Fruit fly (Drosophila melanogaster) whole organism, embryonic: Measurements from ENCODE around the gene Pex3.
A peak's percentile ranks its signal among the peaks of the same experiment; 100 is the strongest.

Experiments
- CG11504 ChIP-seq: fragments of 200-800 bp; sonication (Bioruptor generic); optimal IDR thresholded peaks from 3 replicates; lab custom pipeline; 2019; ENCODE audit warnings: missing biosample characterization, mild to moderate bottlenecking, missing genetic modification characterization, moderate library complexity
- CG11723 ChIP-seq: fragments of 200-800 bp; sonication (Bioruptor generic); optimal IDR thresholded peaks from 2 replicates; lab custom pipeline; 2017; ENCODE audit warnings: missing biosample characterization, mild to moderate bottlenecking, missing genetic modification characterization
- CG12391 ChIP-seq: fragments of 200-800 bp; sonication (Bioruptor generic); optimal IDR thresholded peaks from 3 replicates; lab custom pipeline; 2018; ENCODE audit warnings: missing biosample characterization, mild to moderate bottlenecking, missing genetic modification characterization, moderate library complexity
- CG13775 ChIP-seq: fragments of 200-800 bp; sonication (Bioruptor generic); optimal IDR thresholded peaks from 3 replicates; lab custom pipeline; 2017; ENCODE audit warnings: missing biosample characterization, mild to moderate bottlenecking, missing genetic modification characterization
- CG15601 ChIP-seq: fragments of 200-800 bp; sonication (Bioruptor generic); optimal IDR thresholded peaks from 3 replicates; lab custom pipeline; 2019; ENCODE audit warnings: missing biosample characterization, mild to moderate bottlenecking, missing genetic modification characterization, moderate library complexity
- CG31365 ChIP-seq: fragments of 200-800 bp; sonication (Bioruptor generic); optimal IDR thresholded peaks from 2 replicates; lab custom pipeline; 2018; ENCODE audit warnings: missing biosample characterization, mild to moderate bottlenecking, missing genetic modification characterization
- CG3163 ChIP-seq: fragments of 200-800 bp; sonication (Bioruptor generic); optimal IDR thresholded peaks from 3 replicates; lab custom pipeline; 2016; ENCODE audit warnings: missing biosample characterization, missing genetic modification characterization
- CG32532 ChIP-seq: fragments of 200-800 bp; sonication (Bioruptor generic); IDR thresholded peaks from 2 replicates; pipeline ENCODE4 v1.3.6; 2022; ENCODE audit warnings: missing biosample characterization, missing genetic modification characterization
- CG32767 ChIP-seq: fragments of 200-800 bp; sonication (Bioruptor generic); IDR thresholded peaks from 2 replicates; pipeline ENCODE4 v1.3.6; 2022; ENCODE audit warnings: missing biosample characterization, missing genetic modification characterization
- CG3847 ChIP-seq: fragments of 200-800 bp; sonication (Bioruptor generic); IDR thresholded peaks from 2 replicates; pipeline ENCODE4 v1.3.6; 2022; ENCODE audit warnings: missing biosample characterization, missing genetic modification characterization
- CG6765 ChIP-seq: fragments of 200-800 bp; sonication (Bioruptor generic); optimal IDR thresholded peaks from 3 replicates; lab custom pipeline; 2017; ENCODE audit warnings: missing biosample characterization, mild to moderate bottlenecking, missing genetic modification characterization
- CG7357 ChIP-seq: fragments of 200-800 bp; sonication (Bioruptor generic); IDR thresholded peaks from 3 replicates; pipeline ENCODE4 v1.3.6; 2022; ENCODE audit warnings: missing biosample characterization, missing genetic modification characterization
- CG7556 ChIP-seq: fragments of 200-800 bp; sonication (Bioruptor generic); optimal IDR thresholded peaks from 2 replicates; lab custom pipeline; 2017; ENCODE audit warnings: missing biosample characterization, mild to moderate bottlenecking, missing genetic modification characterization
- Elba2 ChIP-seq: fragments of 200-800 bp; sonication (Bioruptor generic); optimal IDR thresholded peaks from 3 replicates; lab custom pipeline; 2016; ENCODE audit warnings: missing biosample characterization, missing genetic modification characterization
- Ets65A ChIP-seq: fragments of 200-800 bp; sonication (Bioruptor generic); peaks from one replicate; lab custom pipeline; 2016; ENCODE audit warnings: missing biosample characterization, missing genetic modification characterization
- Hr51 ChIP-seq, 2 experiments: fragments of 200-800 bp; sonication (Bioruptor generic); optimal IDR thresholded peaks; 2 replicates in 1 of 2; 3 replicates in 1 of 2; lab custom pipeline; 2016 to 2018; ENCODE audit warnings: missing biosample characterization in 2 of 2, missing genetic modification characterization in 2 of 2, mild to moderate bottlenecking in 1 of 2, moderate library complexity in 1 of 2
- Lhr ChIP-seq: fragments of 200-800 bp; sonication (Bioruptor generic); optimal IDR thresholded peaks from 3 replicates; lab custom pipeline; 2017; ENCODE audit warnings: mild to moderate bottlenecking, missing biosample characterization, missing genetic modification reagents, missing genetic modification characterization
- MESR4 ChIP-seq: fragments of 200-800 bp; sonication (Bioruptor generic); optimal IDR thresholded peaks from 2 replicates; lab custom pipeline; 2018; ENCODE audit warnings: missing biosample characterization, mild to moderate bottlenecking, missing genetic modification characterization, moderate library complexity
- Med ChIP-seq: fragments of 200-800 bp; sonication (Bioruptor generic); peaks from one replicate; lab custom pipeline; 2016; ENCODE audit warnings: missing biosample characterization, missing genetic modification characterization, mild to moderate bottlenecking, inconsistent platforms, moderate library complexity
- NFAT ChIP-seq: fragments of 200-800 bp; sonication (Bioruptor generic); IDR thresholded peaks from 2 replicates; pipeline ENCODE4 v1.3.6; 2022; ENCODE audit warnings: missing biosample characterization, missing genetic modification characterization
- Neu2 ChIP-seq: fragments of 200-800 bp; sonication (Bioruptor generic); optimal IDR thresholded peaks from 3 replicates; lab custom pipeline; 2016; ENCODE audit warnings: missing biosample characterization, missing genetic modification characterization, borderline replicate concordance
- Pdp1 ChIP-seq, 2 experiments: fragments of 200-800 bp; sonication (Bioruptor generic); optimal IDR thresholded peaks; 3 replicates each; lab custom pipeline; 2016; ENCODE audit warnings: missing biosample characterization in 2 of 2, missing genetic modification characterization in 2 of 2, mild to moderate bottlenecking in 1 of 2, moderate library complexity in 1 of 2
- Sry-β ChIP-seq: fragments of 200-800 bp; sonication (Bioruptor generic); optimal IDR thresholded peaks from 2 replicates; lab custom pipeline; 2018; ENCODE audit warnings: missing biosample characterization, mild to moderate bottlenecking, missing genetic modification characterization, moderate library complexity
- Taf1 ChIP-seq: fragments of 200-800 bp; sonication (Bioruptor generic); IDR thresholded peaks from 2 replicates; pipeline ENCODE4 v1.3.6; 2022; ENCODE audit warnings: missing biosample characterization, missing genetic modification characterization
- Xrp1 ChIP-seq: fragments of 200-800 bp; sonication (Bioruptor generic); IDR thresholded peaks from 2 replicates; pipeline ENCODE4 v1.3.6; 2022; ENCODE audit warnings: missing biosample characterization, missing genetic modification characterization
- cas ChIP-seq: fragments of 200-800 bp; sonication (Bioruptor generic); IDR thresholded peaks from 2 replicates; pipeline ENCODE4 v1.3.6; 2022; ENCODE audit warnings: missing biosample characterization, missing genetic modification characterization
- da ChIP-seq: fragments of 200-800 bp; sonication (Bioruptor generic); optimal IDR thresholded peaks from 2 replicates; lab custom pipeline; 2016; ENCODE audit warnings: missing biosample characterization, missing genetic modification characterization
- ems ChIP-seq: fragments of 200-800 bp; sonication (Bioruptor generic); optimal IDR thresholded peaks from 3 replicates; lab custom pipeline; 2016; ENCODE audit warnings: missing biosample characterization, missing genetic modification characterization
- her ChIP-seq: fragments of 200-800 bp; sonication (Bioruptor generic); optimal IDR thresholded peaks from 2 replicates; lab custom pipeline; 2016; ENCODE audit warnings: missing biosample characterization, missing genetic modification characterization
- jing ChIP-seq: fragments of 200-800 bp; sonication (Bioruptor generic); optimal IDR thresholded peaks from 2 replicates; lab custom pipeline; 2018; ENCODE audit warnings: missing biosample characterization, mild to moderate bottlenecking, missing genetic modification characterization
- knrl ChIP-seq: fragments of 200-800 bp; sonication (Bioruptor generic); IDR thresholded peaks from 3 replicates; pipeline ENCODE4 v1.3.6; 2022; ENCODE audit warnings: missing biosample characterization, missing genetic modification characterization; ENCODE audit not compliant: partially characterized antibody
- lab ChIP-seq: fragments of 200-800 bp; sonication (Bioruptor generic); optimal IDR thresholded peaks from 3 replicates; lab custom pipeline; 2017; ENCODE audit warnings: missing biosample characterization, missing genetic modification characterization, mild to moderate bottlenecking, moderate library complexity, missing genetic modification reagents
- lola ChIP-seq, 3 experiments: fragments of >200 bp in 2 of 3; fragments of 200-800 bp in 1 of 3; sonication (Bioruptor generic) in 1 of 3; optimal IDR thresholded peaks; 2 replicates each; lab custom pipeline; 2017 to 2019; ENCODE audit warnings: missing biosample characterization in 3 of 3, missing genetic modification characterization in 3 of 3, mild to moderate bottlenecking in 1 of 3, moderate library complexity in 1 of 3
- oc ChIP-seq: fragments of 200-800 bp; sonication (Bioruptor generic); optimal IDR thresholded peaks from 2 replicates; lab custom pipeline; 2018; ENCODE audit warnings: missing biosample characterization, mild to moderate bottlenecking, missing genetic modification characterization, moderate library complexity
- repo ChIP-seq: fragments of 200-800 bp; sonication (Bioruptor generic); optimal IDR thresholded peaks from 2 replicates; lab custom pipeline; 2016; ENCODE audit warnings: missing biosample characterization, missing genetic modification characterization
- unc-4 ChIP-seq: fragments of 200-800 bp; sonication (Bioruptor generic); IDR thresholded peaks from 2 replicates; pipeline ENCODE4 v1.3.6; 2022; ENCODE audit warnings: missing biosample characterization, missing genetic modification characterization; ENCODE audit not compliant: partially characterized antibody

Gene Pex3

DNA sequence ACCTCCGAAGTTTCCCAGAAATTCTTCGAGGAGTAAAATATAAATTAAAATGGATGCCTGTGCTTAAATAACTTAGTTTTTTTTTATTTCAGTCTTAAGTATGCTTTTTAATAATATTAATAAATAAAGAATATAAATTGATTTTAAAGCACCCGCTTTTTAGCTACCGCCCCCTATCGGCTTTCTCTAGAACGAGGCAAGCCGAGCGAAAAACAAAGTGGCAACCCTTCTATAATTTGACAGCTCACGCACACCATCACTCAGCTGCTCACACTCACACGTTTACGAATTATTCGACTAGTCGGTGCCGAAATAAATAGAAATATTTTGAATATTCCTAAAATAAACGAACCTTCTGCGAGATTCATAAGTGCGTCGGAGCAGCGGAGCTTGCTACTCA is 17.4 kb downstream of the Pex3 start, which contains the start of gene CG6878 (continued):
- no peak for TF ChIP-seq oc (tag; lab: Kevin White, UChicago)
- TF ChIP-seq CG32767: no peak
- TF ChIP-seq Taf1 (GFP tag; lab: Robert Waterston, UW): no peak
- no peak for TF ChIP-seq CG11723 (GFP tag; lab: Kevin White, UChicago)
- no peak for TF ChIP-seq Ets65A (GFP tag; lab: Kevin White, UChicago)
- peak; percentile 29 for TF ChIP-seq CG12391 (tag; lab: Kevin White, UChicago)
- TF ChIP-seq CG3163 (GFP tag; lab: Kevin White, UChicago): no peak
- no peak for TF ChIP-seq Sry-β (GFP tag; lab: Kevin White, UChicago)
- TF ChIP-seq cas: no peak
- TF ChIP-seq Neu2 (GFP tag; lab: Kevin White, UChicago): no peak
- TF ChIP-seq CG13775 (GFP tag; lab: Kevin White, UChicago): no peak
- no peak for TF ChIP-seq lab
- peak; percentile 40; the same call in 1 of the 2 replicates for TF ChIP-seq CG32532 (GFP tag; lab: Robert Waterston, UW)
- no peak for TF ChIP-seq her (GFP tag; lab: Kevin White, UChicago)
- no peak for TF ChIP-seq CG7556 (GFP tag; lab: Kevin White, UChicago)
- TF ChIP-seq Hr51 (GFP tag; optimal IDR thresholded peaks at IDR 0.05; lab: Kevin White, UChicago): peak in 1 of 2 experiments; percentile 29
- TF ChIP-seq CG11504 (tag; lab: Kevin White, UChicago): no peak
- no peak for TF ChIP-seq CG31365 (tag; lab: Kevin White, UChicago)
- TF ChIP-seq repo (GFP tag; lab: Kevin White, UChicago): no peak
- no peak for TF ChIP-seq ems (GFP tag; lab: Kevin White, UChicago)
- TF ChIP-seq Xrp1: 0 out of 2 replicates have a peak, but pooled peaks have one; percentile 8
- no peak for TF ChIP-seq lola (GFP tag; optimal IDR thresholded peaks at IDR 0.05; lab: Kevin White, UChicago)
- TF ChIP-seq da (GFP tag; lab: Kevin White, UChicago): no peak
- no peak for TF ChIP-seq CG7357
- peak; percentile 54 for TF ChIP-seq Lhr
- TF ChIP-seq, all 482 proteins: peak for 104

DNA sequence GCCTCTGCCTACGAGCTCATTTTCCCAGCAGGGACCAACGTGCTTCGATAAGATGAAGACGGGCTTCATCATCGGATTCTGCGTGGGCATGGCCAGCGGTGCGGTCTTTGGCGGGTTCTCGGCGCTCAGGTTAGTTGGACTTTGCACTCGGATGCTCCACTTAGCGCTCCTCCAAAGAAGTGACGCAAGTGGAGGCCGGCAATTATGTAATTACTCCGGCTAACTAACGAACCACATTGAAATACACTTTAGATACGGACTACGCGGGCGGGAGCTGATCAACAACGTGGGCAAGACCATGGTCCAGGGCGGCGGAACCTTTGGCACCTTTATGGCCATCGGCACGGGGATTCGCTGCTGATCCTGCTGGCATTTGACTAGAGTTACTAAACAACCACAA is 17.9 kb downstream of the Pex3 start:
- no peak for TF ChIP-seq jing (GFP tag; lab: Kevin White, UChicago)
- 0 out of 2 replicates have a peak, but pooled peaks have one; percentile 5 for TF ChIP-seq unc-4 (GFP tag; lab: Robert Waterston, UW)
- TF ChIP-seq Xrp1: no peak
- TF ChIP-seq NFAT (GFP tag; lab: Robert Waterston, UW): no peak
- TF ChIP-seq knrl (GFP tag; lab: Robert Waterston, UW): 0 out of 3 replicates have a peak, but pooled peaks have one; percentile 29
- TF ChIP-seq Pdp1 (GFP tag; optimal IDR thresholded peaks at IDR 0.05; lab: Kevin White, UChicago): peak in 1 of 2 experiments; percentile 94
- TF ChIP-seq CG12391 (tag; lab: Kevin White, UChicago): no peak
- TF ChIP-seq MESR4: peak; percentile 25
- no peak for TF ChIP-seq CG3847
- no peak for TF ChIP-seq CG6765 (GFP tag; lab: Kevin White, UChicago)
- peak; percentile 61 for TF ChIP-seq Med (GFP tag; lab: Kevin White, UChicago)

DNA sequence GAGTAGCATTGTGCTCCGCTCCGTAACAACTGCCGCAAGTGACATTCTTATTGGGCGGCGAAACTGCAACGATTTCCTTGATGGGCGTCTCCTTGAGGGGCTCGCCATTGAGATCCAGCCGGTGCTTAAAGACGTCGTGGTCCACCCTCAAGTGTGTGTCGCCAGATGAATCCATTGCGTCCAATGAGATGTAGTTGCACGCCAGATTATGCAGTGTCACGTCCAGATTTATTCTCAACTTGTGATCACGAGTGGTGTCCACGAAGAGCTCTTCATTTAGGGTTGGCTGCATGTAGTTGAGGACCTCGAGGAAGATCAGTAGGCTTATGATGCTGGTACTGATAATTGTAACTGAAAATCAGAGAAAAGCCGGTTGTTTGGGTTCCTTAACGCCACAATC is 18.8 kb downstream of the Pex3 start:
- TF ChIP-seq CG15601: no peak
- TF ChIP-seq Elba2 (GFP tag; lab: Kevin White, UChicago): peak; percentile 9
